Fruit fly (Drosophila melanogaster) whole organism: ENCODE measurements around the gene Cubn2.

Experiments used
- CG8478 ChIP-seq: fragments of >200 bp; optimal IDR thresholded peaks from 2 replicates; lab custom pipeline; 2018; ENCODE audit warnings: inconsistent platforms
- Dll ChIP-seq: fragments of >200 bp; optimal IDR thresholded peaks from 2 replicates; lab custom pipeline; 2017
- EcR ChIP-seq, 2 experiments: fragments of >200 bp; optimal IDR thresholded peaks; 2 replicates each; lab custom pipeline; 2017; ENCODE audit warnings: missing biosample characterization in 2 of 2, missing genetic modification characterization in 2 of 2, missing genetic modification reagents in 2 of 2
- psq ChIP-seq: fragments of >200 bp; optimal IDR thresholded peaks from 2 replicates; lab custom pipeline; 2017
- usp ChIP-seq: fragments of >200 bp; optimal IDR thresholded peaks from 2 replicates; lab custom pipeline; 2017; ENCODE audit warnings: missing biosample characterization, missing genetic modification characterization, mixed read lengths

DNA sequence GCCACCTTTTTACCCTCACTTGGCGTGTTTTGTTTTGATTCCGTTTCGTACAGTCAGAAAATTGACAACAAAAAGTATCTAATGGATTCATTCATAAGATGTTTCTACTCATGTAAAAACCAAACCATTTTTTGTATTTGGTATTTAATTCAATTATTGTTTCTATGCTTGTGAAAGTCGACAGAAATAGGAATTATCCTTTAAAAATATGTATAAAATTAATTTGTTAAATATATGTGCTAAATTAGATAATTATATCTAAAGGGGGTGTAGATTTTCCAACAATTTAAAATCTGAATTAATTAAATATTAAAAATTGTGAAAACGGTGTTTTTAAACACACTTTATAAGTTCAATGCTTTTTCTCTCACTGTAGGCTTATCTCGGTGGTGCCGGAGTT lies 49.0 kb upstream of the Cubn2 start:
- TF ChIP-seq usp (no peak), EcR (GFP tag; optimal IDR thresholded peaks at IDR 0.05; lab: Kevin White, UChicago) (no peak), psq (lab: Kevin White, UChicago) (no peak), CG8478 (lab: Kevin White, UChicago) (no peak), Dll (no peak)
